Fruit fly (Drosophila melanogaster): ENCODE results near the gene CG14238.
A peak's percentile ranks its signal among the peaks of the same experiment; 100 is the strongest.

Gene CG14238

dm6 chr3R:26443875-26444511 is 14.1 kb upstream of the CG14238 start (continued):
- TF ChIP-seq Pdp1 (GFP tag; optimal IDR thresholded peaks at IDR 0.05) (peak; percentile 6 to 11), unc-4 (GFP tag; IDR thresholded peaks at IDR 0.05; ENCODE audit: partially characterized antibody) (no peak), CG15073 (GFP tag; optimal IDR thresholded peaks at IDR 0.05) (no peak), Tbp (GFP tag; optimal IDR thresholded peaks at IDR 0.05) (no peak), jigr1 (GFP tag; IDR thresholded peaks at IDR 0.05) (no peak), CG15011 (GFP tag; optimal IDR thresholded peaks at IDR 0.05) (peak; percentile 25), CG15601 (tag; optimal IDR thresholded peaks at IDR 0.05) (peak; percentile 57), CG12769 (tag; optimal IDR thresholded peaks at IDR 0.05) (no peak), CoRest (tag; optimal IDR thresholded peaks at IDR 0.05) (peak; percentile 49), odd (GFP tag; optimal IDR thresholded peaks at IDR 0.05) (no peak), crol (GFP tag; IDR thresholded peaks at IDR 0.05) (peak; percentile 74), CG17359 (tag; optimal IDR thresholded peaks at IDR 0.05) (peak; percentile 83), CG31224 (GFP tag; IDR thresholded peaks at IDR 0.05) (no peak), CG31365 (tag; optimal IDR thresholded peaks at IDR 0.05) (no peak), caup (GFP tag; optimal IDR thresholded peaks at IDR 0.05; ENCODE audit: severe bottlenecking) (no peak), Hsf (GFP tag; optimal IDR thresholded peaks at IDR 0.05) (no peak), al (GFP tag; IDR thresholded peaks at IDR 0.05) (no peak), CG6683 (GFP tag; optimal IDR thresholded peaks at IDR 0.05) (no peak), twi (tag; optimal IDR thresholded peaks at IDR 0.05) (no peak), gt (GFP tag; IDR thresholded peaks at IDR 0.05) (no peak), ab (GFP tag; optimal IDR thresholded peaks at IDR 0.05) (no peak), Ptx1 (GFP tag; IDR thresholded peaks at IDR 0.05) (peak; percentile 73), emc (GFP tag; optimal IDR thresholded peaks at IDR 0.05) (no peak), Mes4 (GFP tag; optimal IDR thresholded peaks at IDR 0.05) (no peak), onecut (GFP tag; IDR thresholded peaks at IDR 0.05) (0 out of 2 replicates have a peak, but pooled peaks have one; percentile 26), sr (GFP tag; IDR thresholded peaks at IDR 0.05) (peak; percentile 95), Atf3 (GFP tag; optimal IDR thresholded peaks at IDR 0.05) (no peak), Mad (GFP tag; optimal IDR thresholded peaks at IDR 0.05) (no peak), MESR4 (GFP tag; optimal IDR thresholded peaks at IDR 0.05) (no peak), CG3407 (GFP tag; optimal IDR thresholded peaks at IDR 0.05) (peak; percentile 27), HLHmδ (GFP tag; optimal IDR thresholded peaks at IDR 0.05) (no peak), hkb (optimal IDR thresholded peaks at IDR 0.05) (no peak), hkb (GFP tag; IDR thresholded peaks at IDR 0.05) (peak; percentile 64), CG14710 (tag; optimal IDR thresholded peaks at IDR 0.05) (no peak), CG2202 (tag; optimal IDR thresholded peaks at IDR 0.05) (no peak), CG17186 (GFP tag; optimal IDR thresholded peaks at IDR 0.05) (peak; percentile 17), CG16779 (GFP tag; IDR thresholded peaks at IDR 0.05) (no peak), lmd (GFP tag; IDR thresholded peaks at IDR 0.05) (peak; percentile 53), Optix (GFP tag; IDR thresholded peaks at IDR 0.05) (no peak), Deaf1 (tag; optimal IDR thresholded peaks at IDR 0.05) (peak; percentile 36), CG31388 (GFP tag; optimal IDR thresholded peaks at IDR 0.05) (no peak), Oaz (GFP tag; IDR thresholded peaks at IDR 0.05) (no peak), CG2199 (GFP tag; IDR thresholded peaks at IDR 0.05) (no peak), Ssrp (tag; optimal IDR thresholded peaks at IDR 0.05) (peak; percentile 56), z (GFP tag; IDR thresholded peaks at IDR 0.05) (no peak), CG34224 (GFP tag; IDR thresholded peaks at IDR 0.05; ENCODE audit: partially characterized antibody) (no peak), seq (GFP tag; IDR thresholded peaks at IDR 0.05) (0 out of 2 replicates have a peak, but pooled peaks have one; percentile 17), nerfin-1 (tag; optimal IDR thresholded peaks at IDR 0.05) (peak; percentile 74), CG17568 (GFP tag; optimal IDR thresholded peaks at IDR 0.05) (no peak), exex (tag; optimal IDR thresholded peaks at IDR 0.05) (no peak), esg (GFP tag; conservative IDR thresholded peaks at IDR 0.05) (no peak)

Data from whole organism, embryonic.